Worm (Caenorhabditis elegans) whole organism, mixed stage, embryonic: ENCODE data around the gene F46G10.2.

Source experiments
- M03D4.4 ChIP-seq: sonication (generic microtip); optimal IDR thresholded peaks from 2 replicates; lab custom pipeline; 2017; ENCODE audit warnings: mild to moderate bottlenecking, missing genetic modification characterization, missing compliant biosample characterization
- blmp-1 ChIP-seq: fragments of 150-350 bp; optimal IDR thresholded peaks from 2 replicates; lab custom pipeline; 2014; ENCODE audit warnings: missing biosample characterization, missing genetic modification characterization
- mab-5 ChIP-seq: fragments of 150-350 bp; optimal IDR thresholded peaks from 2 replicates; lab custom pipeline; 2014; ENCODE audit warnings: missing biosample characterization, missing genetic modification characterization
- nhr-12 ChIP-seq: fragments of 150-350 bp; optimal IDR thresholded peaks from 2 replicates; lab custom pipeline; 2014; ENCODE audit warnings: missing biosample characterization, missing genetic modification characterization
- sem-2 ChIP-seq: fragments of 200-800 bp; sonication (Bioruptor generic); optimal IDR thresholded peaks from 2 replicates; lab custom pipeline; 2018; ENCODE audit warnings: mild to moderate bottlenecking, missing genetic modification characterization, missing compliant biosample characterization
- tbx-8 ChIP-seq: fragments of 200-800 bp; sonication (Bioruptor generic); optimal IDR thresholded peaks from 2 replicates; lab custom pipeline; 2018; ENCODE audit warnings: mild to moderate bottlenecking, missing genetic modification characterization, moderate library complexity, missing compliant biosample characterization
- ztf-11 ChIP-seq: fragments of 150-350 bp; optimal IDR thresholded peaks from 2 replicates; lab custom pipeline; 2014; ENCODE audit warnings: missing biosample characterization, missing genetic modification characterization

DNA sequence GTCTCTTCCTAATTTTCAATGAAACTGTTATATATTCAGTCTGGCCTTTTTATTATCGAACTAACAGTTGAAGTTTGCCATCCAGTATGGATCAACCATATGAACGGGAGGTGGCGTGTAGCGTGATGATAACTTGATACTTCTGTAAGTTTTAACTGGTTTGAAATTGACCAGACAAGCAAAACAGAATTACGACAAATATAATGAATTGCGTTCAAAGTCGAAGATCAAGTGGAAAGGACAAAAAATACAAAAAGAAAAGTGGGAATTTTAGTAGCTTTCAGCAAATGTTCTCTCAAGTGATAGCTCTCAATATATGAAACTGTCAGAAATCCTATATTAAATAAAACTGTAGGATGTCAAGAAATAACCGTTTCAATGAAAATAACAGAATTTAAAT, 54.1 kb downstream of the F46G10.2 start, which contains the start of the genes C49F8.14 and gem-1:
- no peak for TF ChIP-seq mab-5 (tag; lab: Kevin White, UChicago)
- TF ChIP-seq M03D4.4 (tag; lab: Kevin White, UChicago) = no peak
- no peak for TF ChIP-seq ztf-11 (tag; lab: Kevin White, UChicago)
- TF ChIP-seq tbx-8 (GFP tag; lab: Kevin White, UChicago) = no peak
- no peak for TF ChIP-seq blmp-1 (tag; lab: Kevin White, UChicago)
- no peak for TF ChIP-seq sem-2
- no peak for TF ChIP-seq nhr-12 (tag; lab: Kevin White, UChicago)
